Worm (Caenorhabditis elegans) whole organism, midembryonic: ENCODE results near the gene cest-24.

ENCODE experiments used
- flt-1 ChIP-seq: fragments of 200-800 bp; sonication (Bioruptor generic); IDR thresholded peaks from 2 replicates; pipeline ENCODE4 v1.3.6; 2022; ENCODE audit warnings: missing genetic modification characterization, missing compliant biosample characterization
- ztf-29 ChIP-seq: fragments of 200-800 bp; sonication (Bioruptor generic); IDR thresholded peaks from 2 replicates; pipeline ENCODE4 v1.3.6; 2022; ENCODE audit warnings: missing genetic modification reagents, missing genetic modification characterization, missing compliant biosample characterization

ce11 chrV:6281175-6281574 lies 35.6 kb upstream of the cest-24 start, which contains the start of the genes K12B6.4 and spe-49:
- TF ChIP-seq flt-1 (no peak), ztf-29 (no peak)
